Worm (Caenorhabditis elegans): Measurements from ENCODE around the gene sra-38.
A peak's percentile ranks its signal among the peaks of the same experiment; 100 is the strongest.

Gene sra-38

ce11 chrX:13873324-13873933, 26.5 kb downstream of the sra-38 start:
- TF ChIP-seq snu-23 (GFP tag; optimal IDR thresholded peaks at IDR 0.05) = peak; percentile 2
- peak; percentile 80 for TF ChIP-seq lin-14 (GFP tag; optimal IDR thresholded peaks at IDR 0.05)
- peak; percentile 40 for TF ChIP-seq unc-130 (tag; optimal IDR thresholded peaks at IDR 0.05)
- TF ChIP-seq nhr-20 (tag; optimal IDR thresholded peaks at IDR 0.05) = peak; percentile 16
- TF ChIP-seq rnt-1 (tag; optimal IDR thresholded peaks at IDR 0.05) = peak; percentile 63
- TF ChIP-seq nhr-19 (GFP tag; conservative IDR thresholded peaks at IDR 0.05) = peak; percentile 10; the same call in 1 of the 2 replicates
- no peak for TF ChIP-seq mep-1 (tag; optimal IDR thresholded peaks at IDR 0.05)
- no peak for TF ChIP-seq isw-1 (GFP tag; IDR thresholded peaks at IDR 0.05)
- peak; percentile 58 for TF ChIP-seq nhr-71 (tag; optimal IDR thresholded peaks at IDR 0.05)

ce11 chrX:13871110-13871509, 28.8 kb downstream of the sra-38 start:
- TF ChIP-seq nhr-20 (tag; optimal IDR thresholded peaks at IDR 0.05) = no peak
- TF ChIP-seq nhr-19 (GFP tag; conservative IDR thresholded peaks at IDR 0.05) = no peak
- TF ChIP-seq unc-30 (tag; optimal IDR thresholded peaks at IDR 0.05) = no peak
- no peak for TF ChIP-seq sptf-1 (tag; optimal IDR thresholded peaks at IDR 0.05)
- no peak for TF ChIP-seq nhr-11 (tag; optimal IDR thresholded peaks at IDR 0.05)
- TF ChIP-seq nhr-85 (tag) = no peak
- TF ChIP-seq nhr-47 (tag; optimal IDR thresholded peaks at IDR 0.05) = no peak
- no peak for TF ChIP-seq lin-13 (GFP tag; optimal IDR thresholded peaks at IDR 0.05)
- no peak for TF ChIP-seq C34B4.2 (tag; optimal IDR thresholded peaks at IDR 0.05)
- TF ChIP-seq fkh-8 (tag; optimal IDR thresholded peaks at IDR 0.05) = no peak
- TF ChIP-seq aly-2 (tag; optimal IDR thresholded peaks at IDR 0.05) = no peak
- no peak for TF ChIP-seq nhr-71 (tag; optimal IDR thresholded peaks at IDR 0.05)
- no peak for TF ChIP-seq isw-1 (GFP tag; IDR thresholded peaks at IDR 0.05)
- no peak for TF ChIP-seq unc-62 (GFP tag; optimal IDR thresholded peaks at IDR 0.05)
- TF ChIP-seq unc-86 (tag; optimal IDR thresholded peaks at IDR 0.05) = no peak

- no peak for TF ChIP-seq mep-1 (tag; optimal IDR thresholded peaks at IDR 0.05)
- no peak for TF ChIP-seq nhr-20 (tag; optimal IDR thresholded peaks at IDR 0.05)
- TF ChIP-seq xbp-1 (tag; optimal IDR thresholded peaks at IDR 0.05) = no peak
- TF ChIP-seq ces-1 (GFP tag; optimal IDR thresholded peaks at IDR 0.05) = no peak
- no peak for TF ChIP-seq lin-13 (GFP tag; optimal IDR thresholded peaks at IDR 0.05)
- TF ChIP-seq nhr-77 (tag; optimal IDR thresholded peaks at IDR 0.05) = no peak
- no peak for TF ChIP-seq swsn-7 (tag; optimal IDR thresholded peaks at IDR 0.05)
- TF ChIP-seq lin-15B (tag; optimal IDR thresholded peaks at IDR 0.05) = no peak
- TF ChIP-seq blmp-1 (tag; optimal IDR thresholded peaks at IDR 0.05) = peak; percentile 99
Measured at ce11 chrX:13864191-13864590, 35.8 kb downstream of the sra-38 start, which contains the start of gene M03B6.3. TSS of gene M03B6.3 (minus strand) at chrX:13864292.

- TF ChIP-seq elt-3 (tag; optimal IDR thresholded peaks at IDR 0.05) (no peak), ama-1 (optimal IDR thresholded peaks at IDR 0.05) (no peak), zag-1 (tag; optimal IDR thresholded peaks at IDR 0.05) (no peak), nhr-90 (tag; optimal IDR thresholded peaks at IDR 0.05; ENCODE audit: poor library complexity) (no peak)
Measured at ce11 chrX:13858693-13859092, 41.3 kb downstream of the sra-38 start, which contains the start of gene M03B6.4. TSS of gene M03B6.4 (plus strand) at chrX:13858841.

ce11 chrX:13855928-13856327, 44.0 kb downstream of the sra-38 start:
- TF ChIP-seq alr-1 (tag; optimal IDR thresholded peaks at IDR 0.05; ENCODE audit: borderline replicate concordance) (no peak), efl-1 (optimal IDR thresholded peaks at IDR 0.05) (no peak), efl-1 (GFP tag; optimal IDR thresholded peaks at IDR 0.05 in 1 of 2) (peak in 1 of 2 experiments; percentile 91)

ce11 chrX:13852606-13853005, 47.3 kb downstream of the sra-38 start, which contains the start of gene mct-3:
TSS of gene mct-3 (plus strand) at chrX:13852906.
- TF ChIP-seq xbp-1 (tag; optimal IDR thresholded peaks at IDR 0.05) (no peak), isw-1 (GFP tag; IDR thresholded peaks at IDR 0.05) (no peak), zip-4 (GFP tag; optimal IDR thresholded peaks at IDR 0.05) (no peak), lir-3 (tag; optimal IDR thresholded peaks at IDR 0.05; ENCODE audit: poor library complexity) (no peak), pag-3 (tag; optimal IDR thresholded peaks at IDR 0.05; ENCODE audit: borderline replicate concordance, insufficient read depth) (no peak), mab-9 (GFP tag; IDR thresholded peaks at IDR 0.05) (no peak), skn-1 (tag; optimal IDR thresholded peaks at IDR 0.05) (no peak), nhr-237 (tag; optimal IDR thresholded peaks at IDR 0.05) (no peak), nhr-19 (GFP tag; conservative IDR thresholded peaks at IDR 0.05) (no peak), fkh-8 (tag; optimal IDR thresholded peaks at IDR 0.05) (no peak), nhr-85 (tag) (no peak), lin-35 (GFP tag; optimal IDR thresholded peaks at IDR 0.05) (no peak), aly-2 (tag; optimal IDR thresholded peaks at IDR 0.05) (no peak), efl-3 (GFP tag; optimal IDR thresholded peaks at IDR 0.05) (no peak), unc-98 (GFP tag; IDR thresholded peaks at IDR 0.05) (no peak), mep-1 (tag; optimal IDR thresholded peaks at IDR 0.05) (no peak), C16A3.4 (tag; optimal IDR thresholded peaks at IDR 0.05) (no peak), nhr-47 (tag; optimal IDR thresholded peaks at IDR 0.05) (no peak)

Data from whole organism, L1 larva.